Fruit fly (Drosophila melanogaster) whole organism, embryonic: ENCODE measurements around the gene TMEM216.

Experiments used
- Adf1 ChIP-seq: fragments of 200-800 bp; sonication (Bioruptor generic); IDR thresholded peaks from 2 replicates; pipeline ENCODE4 v1.3.6; 2022; ENCODE audit warnings: missing biosample characterization, missing genetic modification characterization
- Atf3 ChIP-seq: fragments of 200-800 bp; sonication (Bioruptor generic); optimal IDR thresholded peaks from 3 replicates; lab custom pipeline; 2016; ENCODE audit warnings: missing biosample characterization, missing genetic modification characterization
- CG10431 ChIP-seq: fragments of 200-800 bp; sonication (Bioruptor generic); optimal IDR thresholded peaks from 3 replicates; lab custom pipeline; 2018; ENCODE audit warnings: missing biosample characterization, mild to moderate bottlenecking, missing genetic modification characterization
- CG10543 ChIP-seq: fragments of 200-800 bp; sonication (Bioruptor generic); optimal IDR thresholded peaks from 3 replicates; lab custom pipeline; 2017; ENCODE audit warnings: missing biosample characterization, mild to moderate bottlenecking, missing genetic modification characterization, moderate library complexity
- CG11093 ChIP-seq: fragments of 200-800 bp; sonication (Bioruptor generic); IDR thresholded peaks from 3 replicates; pipeline ENCODE4 v1.3.6; 2022; ENCODE audit warnings: missing biosample characterization, missing genetic modification characterization
- CG12299 ChIP-seq: fragments of 200-800 bp; sonication (Bioruptor generic); optimal IDR thresholded peaks from 2 replicates; lab custom pipeline; 2018; ENCODE audit warnings: missing biosample characterization, mild to moderate bottlenecking, missing genetic modification characterization
- CG12769 ChIP-seq: fragments of 200-800 bp; sonication (Bioruptor generic); optimal IDR thresholded peaks from 2 replicates; lab custom pipeline; 2019; ENCODE audit warnings: missing biosample characterization, mild to moderate bottlenecking, missing genetic modification characterization, moderate library complexity
- CG12942 ChIP-seq: fragments of 200-800 bp; sonication (Bioruptor generic); optimal IDR thresholded peaks from 3 replicates; lab custom pipeline; 2016; ENCODE audit warnings: missing biosample characterization, missing genetic modification characterization
- CG13775 ChIP-seq: fragments of 200-800 bp; sonication (Bioruptor generic); optimal IDR thresholded peaks from 3 replicates; lab custom pipeline; 2017; ENCODE audit warnings: missing biosample characterization, mild to moderate bottlenecking, missing genetic modification characterization
- CG15514 ChIP-seq: fragments of 200-800 bp; sonication (Bioruptor generic); optimal IDR thresholded peaks from 3 replicates; lab custom pipeline; 2017; ENCODE audit warnings: missing biosample characterization, missing genetic modification characterization, mild to moderate bottlenecking, moderate library complexity, missing genetic modification reagents
- CG18476 ChIP-seq: fragments of 200-800 bp; sonication (Bioruptor generic); optimal IDR thresholded peaks from 2 replicates; lab custom pipeline; 2016; ENCODE audit warnings: missing biosample characterization, mild to moderate bottlenecking, missing genetic modification characterization
- CG18619 ChIP-seq: fragments of 200-800 bp; sonication (Bioruptor generic); optimal IDR thresholded peaks from 3 replicates; lab custom pipeline; 2017; ENCODE audit warnings: missing biosample characterization, mild to moderate bottlenecking, missing genetic modification characterization
- CG32532 ChIP-seq: fragments of 200-800 bp; sonication (Bioruptor generic); IDR thresholded peaks from 2 replicates; pipeline ENCODE4 v1.3.6; 2022; ENCODE audit warnings: missing biosample characterization, missing genetic modification characterization
- CG4282 ChIP-seq: fragments of 200-800 bp; sonication (Bioruptor generic); optimal IDR thresholded peaks from 2 replicates; lab custom pipeline; 2016; ENCODE audit warnings: missing biosample characterization, missing genetic modification characterization
- CG4328 ChIP-seq: fragments of 200-800 bp; sonication (Bioruptor generic); optimal IDR thresholded peaks from 3 replicates; lab custom pipeline; 2017; ENCODE audit warnings: missing biosample characterization, missing genetic modification reagents, missing genetic modification characterization
- CG4820 ChIP-seq: fragments of 200-800 bp; sonication (Bioruptor generic); optimal IDR thresholded peaks from 3 replicates; lab custom pipeline; 2016; ENCODE audit warnings: missing biosample characterization, missing genetic modification characterization
- Camta ChIP-seq: fragments of 200-800 bp; sonication (Bioruptor generic); optimal IDR thresholded peaks from 2 replicates; lab custom pipeline; 2016; ENCODE audit warnings: missing biosample characterization, missing genetic modification characterization
- Dip2 ChIP-seq: fragments of 200-800 bp; sonication (Bioruptor generic); IDR thresholded peaks from 2 replicates; pipeline ENCODE4 v1.3.6; 2022; ENCODE audit warnings: missing biosample characterization, missing genetic modification characterization
- Ets65A ChIP-seq: fragments of 200-800 bp; sonication (Bioruptor generic); peaks from one replicate; lab custom pipeline; 2016; ENCODE audit warnings: missing biosample characterization, missing genetic modification characterization
- HHEX ChIP-seq: fragments of 200-800 bp; sonication (Bioruptor generic); optimal IDR thresholded peaks from 3 replicates; lab custom pipeline; 2017; ENCODE audit warnings: missing biosample characterization, mild to moderate bottlenecking, missing genetic modification characterization, missing genetic modification reagents
- HLH4C ChIP-seq: fragments of 200-800 bp; sonication (Bioruptor generic); IDR thresholded peaks from 3 replicates; pipeline ENCODE4 v1.3.6; 2022; ENCODE audit warnings: missing biosample characterization, missing genetic modification characterization; ENCODE audit not compliant: partially characterized antibody
- Hmr ChIP-seq: fragments of 200-800 bp; sonication (Bioruptor generic); optimal IDR thresholded peaks from 3 replicates; lab custom pipeline; 2017; ENCODE audit warnings: mild to moderate bottlenecking, missing biosample characterization, missing genetic modification reagents, missing genetic modification characterization
- Hr39 ChIP-seq: fragments of >200 bp; optimal IDR thresholded peaks from 2 replicates; lab custom pipeline; 2017
- MTF-1 ChIP-seq: fragments of 200-800 bp; sonication (Bioruptor generic); optimal IDR thresholded peaks from 2 replicates; lab custom pipeline; 2018; ENCODE audit warnings: missing biosample characterization, mild to moderate bottlenecking, missing genetic modification characterization, borderline replicate concordance
- Meics ChIP-seq: fragments of 200-800 bp; sonication (Bioruptor generic); optimal IDR thresholded peaks from 2 replicates; lab custom pipeline; 2017; ENCODE audit warnings: missing biosample characterization, mild to moderate bottlenecking, missing genetic modification characterization
- NFAT ChIP-seq: fragments of 200-800 bp; sonication (Bioruptor generic); IDR thresholded peaks from 2 replicates; pipeline ENCODE4 v1.3.6; 2022; ENCODE audit warnings: missing biosample characterization, missing genetic modification characterization
- Nf-YB ChIP-seq: fragments of 200-800 bp; sonication (Bioruptor generic); optimal IDR thresholded peaks from 3 replicates; lab custom pipeline; 2019; ENCODE audit warnings: missing biosample characterization, mild to moderate bottlenecking, missing genetic modification characterization, moderate library complexity
- Rfx ChIP-seq: fragments of 200-800 bp; sonication (Bioruptor generic); IDR thresholded peaks from 2 replicates; pipeline ENCODE4 v1.3.6; 2022; ENCODE audit warnings: missing biosample characterization, missing genetic modification characterization
- Six4 ChIP-seq: fragments of 200-800 bp; sonication (Bioruptor generic); optimal IDR thresholded peaks from 2 replicates; lab custom pipeline; 2016; ENCODE audit warnings: missing biosample characterization, missing genetic modification characterization
- Trl ChIP-seq, 3 experiments: fragments of >200 bp in 2 of 3; fragments of 200-800 bp in 1 of 3; sonication (Bioruptor generic) in 1 of 3; optimal IDR thresholded peaks; 2 replicates in 1 of 3; 3 replicates in 2 of 3; lab custom pipeline; 2016 to 2017; ENCODE audit warnings: missing biosample characterization in 1 of 3, missing genetic modification characterization in 1 of 3
- bcd ChIP-seq: fragments of 200-800 bp; sonication (Bioruptor generic); optimal IDR thresholded peaks from 2 replicates; lab custom pipeline; 2017; ENCODE audit warnings: missing biosample characterization, mild to moderate bottlenecking, missing genetic modification characterization
- caup ChIP-seq: fragments of 200-800 bp; sonication (Bioruptor generic); optimal IDR thresholded peaks from 3 replicates; lab custom pipeline; 2017; ENCODE audit warnings: missing biosample characterization, mild to moderate bottlenecking, missing genetic modification characterization, moderate library complexity; ENCODE audit not compliant: severe bottlenecking
- disco-r ChIP-seq: fragments of 200-800 bp; sonication (Bioruptor generic); optimal IDR thresholded peaks from 2 replicates; lab custom pipeline; 2016; ENCODE audit warnings: missing biosample characterization, missing genetic modification characterization
- emc ChIP-seq: fragments of 200-800 bp; sonication (Bioruptor generic); optimal IDR thresholded peaks from 2 replicates; lab custom pipeline; 2016; ENCODE audit warnings: missing biosample characterization, missing genetic modification characterization
- gce ChIP-seq: fragments of 200-800 bp; sonication (Bioruptor generic); IDR thresholded peaks from 3 replicates; pipeline ENCODE4 v1.3.6; 2022; ENCODE audit warnings: missing biosample characterization, missing genetic modification characterization
- her ChIP-seq: fragments of 200-800 bp; sonication (Bioruptor generic); optimal IDR thresholded peaks from 2 replicates; lab custom pipeline; 2016; ENCODE audit warnings: missing biosample characterization, missing genetic modification characterization
- knrl ChIP-seq: fragments of 200-800 bp; sonication (Bioruptor generic); IDR thresholded peaks from 3 replicates; pipeline ENCODE4 v1.3.6; 2022; ENCODE audit warnings: missing biosample characterization, missing genetic modification characterization; ENCODE audit not compliant: partially characterized antibody
- lab ChIP-seq: fragments of 200-800 bp; sonication (Bioruptor generic); optimal IDR thresholded peaks from 3 replicates; lab custom pipeline; 2017; ENCODE audit warnings: missing biosample characterization, missing genetic modification characterization, mild to moderate bottlenecking, moderate library complexity, missing genetic modification reagents
- lola ChIP-seq, 3 experiments: fragments of >200 bp in 2 of 3; fragments of 200-800 bp in 1 of 3; sonication (Bioruptor generic) in 1 of 3; optimal IDR thresholded peaks; 2 replicates each; lab custom pipeline; 2017 to 2019; ENCODE audit warnings: missing biosample characterization in 3 of 3, missing genetic modification characterization in 3 of 3, mild to moderate bottlenecking in 1 of 3, moderate library complexity in 1 of 3
- nom ChIP-seq: fragments of 200-800 bp; sonication (Bioruptor generic); optimal IDR thresholded peaks from 2 replicates; lab custom pipeline; 2017; ENCODE audit warnings: missing biosample characterization, missing genetic modification characterization, mild to moderate bottlenecking, moderate library complexity, missing genetic modification reagents
- odd ChIP-seq: fragments of 200-800 bp; sonication (Bioruptor generic); optimal IDR thresholded peaks from 2 replicates; lab custom pipeline; 2017; ENCODE audit warnings: missing biosample characterization, mild to moderate bottlenecking, missing genetic modification characterization
- onecut ChIP-seq: fragments of 200-800 bp; sonication (Bioruptor generic); IDR thresholded peaks from 2 replicates; pipeline ENCODE4 v1.3.6; 2022; ENCODE audit warnings: missing biosample characterization, missing genetic modification characterization
- ro ChIP-seq: fragments of 200-800 bp; sonication (Bioruptor generic); IDR thresholded peaks from 2 replicates; pipeline ENCODE4 v1.3.6; 2022; ENCODE audit warnings: missing biosample characterization, missing genetic modification characterization
- seq ChIP-seq: fragments of 200-800 bp; sonication (Bioruptor generic); IDR thresholded peaks from 2 replicates; pipeline ENCODE4 v1.3.6; 2022; ENCODE audit warnings: missing biosample characterization, missing genetic modification characterization
- shn ChIP-seq: fragments of 200-800 bp; sonication (Bioruptor generic); optimal IDR thresholded peaks from 3 replicates; lab custom pipeline; 2016; ENCODE audit warnings: missing biosample characterization, missing genetic modification characterization
- trem ChIP-seq: fragments of 200-800 bp; optimal IDR thresholded peaks from 3 replicates; lab custom pipeline; 2019; ENCODE audit warnings: missing biosample characterization, mild to moderate bottlenecking, missing genetic modification characterization, moderate library complexity
- wdn ChIP-seq: fragments of 200-800 bp; sonication (Bioruptor generic); IDR thresholded peaks from 2 replicates; pipeline ENCODE4 v1.3.6; 2022; ENCODE audit warnings: missing biosample characterization, missing genetic modification characterization
- yki ChIP-seq: fragments of >200 bp; optimal IDR thresholded peaks from 3 replicates; lab custom pipeline; 2018
- z ChIP-seq: fragments of 200-800 bp; sonication (Bioruptor generic); IDR thresholded peaks from 3 replicates; pipeline ENCODE4 v1.3.6; 2022; ENCODE audit warnings: missing biosample characterization, missing genetic modification characterization

TMEM216 gene

dm6 chr3R:8694110-8694826, 21.8 kb upstream of the TMEM216 start (continued):
- TF ChIP-seq CG12942 (GFP tag; lab: Kevin White, UChicago) (no peak), CG12299 (tag; lab: Kevin White, UChicago) (peak; percentile 2), Six4 (GFP tag; lab: Kevin White, UChicago) (no peak), emc (GFP tag; lab: Kevin White, UChicago) (no peak), her (no peak), CG10543 (GFP tag; lab: Kevin White, UChicago) (peak; percentile 45), wdn (peak; percentile 47; the same call in 1 of the 2 replicates), lola (GFP tag; optimal IDR thresholded peaks at IDR 0.05; lab: Kevin White, UChicago) (no peak), Rfx (peak; percentile 66; the same call in 1 of the 2 replicates), Atf3 (no peak), caup (peak; percentile 59), trem (tag; lab: Kevin White, UChicago) (no peak), HHEX (GFP tag; lab: Kevin White, UChicago) (peak; percentile 32), Hmr (peak; percentile 80), HLH4C (GFP tag; lab: Robert Waterston, UW) (no peak), Adf1 (GFP tag; lab: Robert Waterston, UW) (peak; percentile 63; the same call in 1 of the 2 replicates), Dip2 (GFP tag; lab: Robert Waterston, UW) (no peak), Hr39 (lab: Kevin White, UChicago) (no peak), z (GFP tag; lab: Robert Waterston, UW) (peak; percentile 89), CG4328 (GFP tag; lab: Kevin White, UChicago) (peak; percentile 32), CG18476 (GFP tag; lab: Kevin White, UChicago) (no peak), Nf-YB (GFP tag; lab: Kevin White, UChicago) (peak; percentile 66), Ets65A (peak; percentile 56), CG4282 (GFP tag; lab: Kevin White, UChicago) (no peak), odd (GFP tag; lab: Kevin White, UChicago) (peak; percentile 55), Meics (GFP tag; lab: Kevin White, UChicago) (peak; percentile 54), MTF-1 (peak; percentile 9), Camta (GFP tag; lab: Kevin White, UChicago) (no peak), bcd (GFP tag; lab: Kevin White, UChicago) (no peak), CG10431 (GFP tag; lab: Kevin White, UChicago) (no peak), knrl (GFP tag; lab: Robert Waterston, UW) (no peak), lab (GFP tag; lab: Kevin White, UChicago) (peak; percentile 56), nom (GFP tag; lab: Kevin White, UChicago) (peak; percentile 96), CG4820 (GFP tag; lab: Kevin White, UChicago) (no peak), disco-r (no peak), CG13775 (GFP tag; lab: Kevin White, UChicago) (peak; percentile 17), CG11093 (no peak), shn (GFP tag; lab: Kevin White, UChicago) (no peak), CG12769 (no peak), yki (no peak), Trl (optimal IDR thresholded peaks at IDR 0.05; lab: Kevin White, UChicago) (no peak), Trl (GFP tag; optimal IDR thresholded peaks at IDR 0.05; lab: Kevin White, UChicago) (no peak), onecut (GFP tag; lab: Robert Waterston, UW) (peak; percentile 14; the same call in 1 of the 2 replicates), CG18619 (GFP tag; lab: Kevin White, UChicago) (peak; percentile 29), ro (GFP tag; lab: Robert Waterston, UW) (no peak), seq (peak; percentile 89), CG32532 (GFP tag; lab: Robert Waterston, UW) (peak; percentile 74; the same call in 1 of the 2 replicates), CG15514 (GFP tag; lab: Kevin White, UChicago) (peak; percentile 70), gce (no peak), NFAT (GFP tag; lab: Robert Waterston, UW) (peak; percentile 36; the same call in 1 of the 2 replicates)
